Worm (Caenorhabditis elegans) whole organism, young adult: ENCODE results near the gene K08H2.7.

Source experiments
- B0336.3 ChIP-seq: fragments of 200-800 bp; sonication (Bioruptor generic); IDR thresholded peaks from 2 replicates; pipeline ENCODE4 v1.3.6; 2022; ENCODE audit warnings: missing genetic modification characterization, missing compliant biosample characterization
- F22D6.2 ChIP-seq: sonication (generic microtip); optimal IDR thresholded peaks from 2 replicates; lab custom pipeline; 2016; ENCODE audit warnings: mild to moderate bottlenecking, missing genetic modification characterization, missing compliant biosample characterization
- F37B4.10 ChIP-seq: fragments of 200-800 bp; sonication (Bioruptor generic); IDR thresholded peaks from 2 replicates; pipeline ENCODE4 v1.3.6; 2022; ENCODE audit warnings: missing genetic modification characterization, missing compliant biosample characterization
- F39B2.1 ChIP-seq: fragments of 200-800 bp; sonication (Bioruptor generic); IDR thresholded peaks from 2 replicates; pipeline ENCODE4 v1.3.6; 2022; ENCODE audit warnings: missing genetic modification reagents, missing genetic modification characterization, missing compliant biosample characterization
- F57A8.1 ChIP-seq: fragments of 200-800 bp; sonication (Bioruptor generic); optimal IDR thresholded peaks from 2 replicates; lab custom pipeline; 2018; ENCODE audit warnings: mild to moderate bottlenecking, missing genetic modification characterization, moderate library complexity, missing compliant biosample characterization
- F57C9.4 ChIP-seq: sonication (generic microtip); optimal IDR thresholded peaks from 2 replicates; lab custom pipeline; 2017; ENCODE audit warnings: mild to moderate bottlenecking, missing genetic modification characterization, missing compliant biosample characterization
- K12H6.12 ChIP-seq: fragments of 200-800 bp; sonication (Bioruptor generic); optimal IDR thresholded peaks from 2 replicates; lab custom pipeline; 2018; ENCODE audit warnings: mild to moderate bottlenecking, missing genetic modification characterization, missing compliant biosample characterization
- Y53G8AR.9 ChIP-seq: fragments of 200-800 bp; sonication (Bioruptor generic); conservative IDR thresholded peaks from 2 replicates; pipeline ENCODE4 v1.3.6; 2022; ENCODE audit warnings: missing genetic modification reagents, missing genetic modification characterization, missing compliant biosample characterization
- aptf-2 ChIP-seq: fragments of 200-800 bp; sonication (Bioruptor generic); conservative IDR thresholded peaks from 2 replicates; pipeline ENCODE4 v1.3.6; 2022; ENCODE audit warnings: missing genetic modification reagents, missing genetic modification characterization, missing compliant biosample characterization
- attf-5 ChIP-seq: fragments of 200-800 bp; sonication (Bioruptor generic); optimal IDR thresholded peaks from 2 replicates; lab custom pipeline; 2018; ENCODE audit warnings: mild to moderate bottlenecking, missing genetic modification characterization, missing compliant biosample characterization
- bed-2 ChIP-seq: fragments of 200-800 bp; sonication (Bioruptor generic); IDR thresholded peaks from 2 replicates; pipeline ENCODE4 v1.3.6; 2022; ENCODE audit warnings: missing genetic modification reagents, missing genetic modification characterization, missing compliant biosample characterization
- cebp-1 ChIP-seq, 2 experiments: fragments of 200-800 bp in 1 of 2; sonication (Bioruptor generic) in 1 of 2; sonication (generic microtip) in 1 of 2; IDR thresholded peaks in 1 of 2; optimal IDR thresholded peaks in 1 of 2; 2 replicates each; pipeline versions ENCODE4 v1.3.6 to Lab custom; 2017 to 2022; ENCODE audit warnings: missing compliant biosample characterization in 2 of 2, missing genetic modification characterization in 2 of 2, mild to moderate bottlenecking in 1 of 2, missing genetic modification reagents in 1 of 2, moderate library complexity in 1 of 2
- ceh-27 ChIP-seq: fragments of 200-800 bp; sonication (Bioruptor generic); optimal IDR thresholded peaks from 2 replicates; lab custom pipeline; 2018; ENCODE audit warnings: mild to moderate bottlenecking, missing genetic modification characterization, moderate library complexity, missing compliant biosample characterization
- ceh-58 ChIP-seq: fragments of 200-800 bp; sonication (Bioruptor generic); IDR thresholded peaks from 2 replicates; pipeline ENCODE4 v1.3.6; 2022; ENCODE audit warnings: missing genetic modification characterization, missing compliant biosample characterization
- ceh-91 ChIP-seq: fragments of 200-800 bp; sonication (Bioruptor generic); IDR thresholded peaks from 2 replicates; pipeline ENCODE4 v1.3.6; 2022; ENCODE audit warnings: missing genetic modification reagents, missing genetic modification characterization, missing compliant biosample characterization
- dox-1 ChIP-seq: fragments of 200-800 bp; sonication (Bioruptor generic); IDR thresholded peaks from 2 replicates; pipeline ENCODE4 v1.3.6; 2022; ENCODE audit warnings: missing genetic modification reagents, missing genetic modification characterization, missing compliant biosample characterization
- efl-1 ChIP-seq: fragments of 150-350 bp; optimal IDR thresholded peaks from 2 replicates; lab custom pipeline; 2014; ENCODE audit warnings: missing biosample characterization, missing genetic modification reagents, missing genetic modification characterization
- egrh-3 ChIP-seq: fragments of 200-800 bp; sonication (Bioruptor generic); IDR thresholded peaks from 2 replicates; pipeline ENCODE4 v1.3.6; 2022; ENCODE audit warnings: missing genetic modification reagents, missing genetic modification characterization, missing compliant biosample characterization
- ekl-4 ChIP-seq: fragments of 200-800 bp; sonication (Bioruptor generic); IDR thresholded peaks from 2 replicates; pipeline ENCODE4 v1.3.6; 2022; ENCODE audit warnings: missing genetic modification reagents, missing genetic modification characterization, missing compliant biosample characterization
- fkh-3 ChIP-seq: sonication (generic microtip); optimal IDR thresholded peaks from 2 replicates; lab custom pipeline; 2016; ENCODE audit warnings: mild to moderate bottlenecking, missing genetic modification characterization, missing compliant biosample characterization
- gei-17 ChIP-seq: fragments of 200-800 bp; sonication (Bioruptor generic); optimal IDR thresholded peaks from 2 replicates; lab custom pipeline; 2018; ENCODE audit warnings: mild to moderate bottlenecking, missing genetic modification characterization, missing compliant biosample characterization
- him-1 ChIP-seq: sonication (generic microtip); optimal IDR thresholded peaks from 2 replicates; lab custom pipeline; 2016; ENCODE audit warnings: missing genotype, missing genetic modification reagents, missing genetic modification characterization, missing compliant biosample characterization
- let-526 ChIP-seq: fragments of 200-800 bp; sonication (Bioruptor generic); IDR thresholded peaks from 2 replicates; pipeline ENCODE4 v1.3.6; 2022; ENCODE audit warnings: missing genetic modification reagents, missing genetic modification characterization, missing compliant biosample characterization
- let-607 ChIP-seq, 2 experiments: fragments of 200-800 bp in 1 of 2; sonication (Bioruptor generic) in 1 of 2; sonication (generic microtip) in 1 of 2; optimal IDR thresholded peaks; 2 replicates each; lab custom pipeline; 2016 to 2018; ENCODE audit warnings: mild to moderate bottlenecking in 2 of 2, missing compliant biosample characterization in 2 of 2, missing genetic modification characterization in 2 of 2, moderate library complexity in 2 of 2, missing genotype in 1 of 2
- lin-54 ChIP-seq: fragments of 200-800 bp; sonication (Bioruptor generic); optimal IDR thresholded peaks from 2 replicates; lab custom pipeline; 2018; ENCODE audit warnings: mild to moderate bottlenecking, missing genetic modification characterization, missing compliant biosample characterization
- madf-10 ChIP-seq: sonication (generic microtip); optimal IDR thresholded peaks from 2 replicates; lab custom pipeline; 2016; ENCODE audit warnings: mild to moderate bottlenecking, missing genetic modification characterization, missing compliant biosample characterization
- madf-3 ChIP-seq: fragments of 200-800 bp; sonication (Bioruptor generic); IDR thresholded peaks from 2 replicates; pipeline ENCODE4 v1.3.6; 2022; ENCODE audit warnings: missing genetic modification reagents, missing genetic modification characterization, missing compliant biosample characterization
- madf-6 ChIP-seq: fragments of 200-800 bp; sonication (Bioruptor generic); IDR thresholded peaks from 2 replicates; pipeline ENCODE4 v1.3.6; 2022; ENCODE audit warnings: missing genetic modification reagents, missing genetic modification characterization, missing compliant biosample characterization
- mxl-1 ChIP-seq: sonication (generic microtip); optimal IDR thresholded peaks from 2 replicates; lab custom pipeline; 2016; ENCODE audit warnings: missing genetic modification characterization, missing compliant biosample characterization
- nfya-2 ChIP-seq: fragments of 200-800 bp; sonication (Bioruptor generic); IDR thresholded peaks from 2 replicates; pipeline ENCODE4 v1.3.6; 2022; ENCODE audit warnings: missing genetic modification reagents, missing genetic modification characterization, missing compliant biosample characterization
- nhr-80 ChIP-seq: sonication (generic microtip); optimal IDR thresholded peaks from 2 replicates; lab custom pipeline; 2016; ENCODE audit warnings: missing genetic modification characterization, missing compliant biosample characterization
- rpc-1 ChIP-seq, 2 experiments: fragments of 150-350 bp in 1 of 2; sonication (generic microtip) in 1 of 2; optimal IDR thresholded peaks; 2 replicates each; lab custom pipeline; 2014 to 2018; ENCODE audit warnings: missing biosample characterization in 1 of 2, missing genetic modification characterization in 1 of 2, missing genetic modification reagents in 1 of 2, missing genotype in 1 of 2
- sdz-38 ChIP-seq: sonication (generic microtip); optimal IDR thresholded peaks from 2 replicates; lab custom pipeline; 2016; ENCODE audit warnings: missing genotype, missing genetic modification characterization, missing compliant biosample characterization
- snpc-4 ChIP-seq, 5 experiments: fragments of 150-350 bp in 1 of 5; sonication (generic microtip) in 4 of 5; optimal IDR thresholded peaks; 2 replicates each; lab custom pipeline; 2014 to 2018; ENCODE audit warnings: missing genetic modification characterization in 5 of 5, missing biosample characterization in 3 of 5, antibody characterized with exemption in 2 of 5, mild to moderate bottlenecking in 2 of 5, missing compliant biosample characterization in 2 of 5, missing genotype in 2 of 5, moderate library complexity in 2 of 5, missing genetic modification reagents in 1 of 5
- sptf-2 ChIP-seq: fragments of 200-800 bp; sonication (Bioruptor generic); optimal IDR thresholded peaks from 2 replicates; lab custom pipeline; 2018; ENCODE audit warnings: mild to moderate bottlenecking, missing genetic modification characterization, missing compliant biosample characterization
- tbp1 ChIP-seq: fragments of 200-800 bp; sonication (Bioruptor generic); optimal IDR thresholded peaks from 2 replicates; lab custom pipeline; 2018; ENCODE audit warnings: mild to moderate bottlenecking, missing genetic modification characterization, missing compliant biosample characterization
- unc-62 ChIP-seq: fragments of 150-350 bp; optimal IDR thresholded peaks from 2 replicates; lab custom pipeline; 2014; ENCODE audit warnings: missing biosample characterization, missing genetic modification reagents, missing genetic modification characterization
- xnd-1 ChIP-seq: sonication (generic microtip); optimal IDR thresholded peaks from 2 replicates; lab custom pipeline; 2016; ENCODE audit warnings: missing genotype, missing genetic modification reagents, missing genetic modification characterization, missing compliant biosample characterization
- zim-3 ChIP-seq: sonication (generic microtip); optimal IDR thresholded peaks from 2 replicates; lab custom pipeline; 2017; ENCODE audit warnings: mild to moderate bottlenecking, missing genetic modification characterization, moderate library complexity, missing compliant biosample characterization
- ztf-22 ChIP-seq: fragments of 200-800 bp; sonication (Bioruptor generic); optimal IDR thresholded peaks from 2 replicates; lab custom pipeline; 2018; ENCODE audit warnings: mild to moderate bottlenecking, missing genetic modification characterization, moderate library complexity, missing compliant biosample characterization
- ztf-26 ChIP-seq: sonication (generic microtip); optimal IDR thresholded peaks from 2 replicates; lab custom pipeline; 2017; ENCODE audit warnings: missing genetic modification characterization, missing compliant biosample characterization

K08H2.7 gene

DNA sequence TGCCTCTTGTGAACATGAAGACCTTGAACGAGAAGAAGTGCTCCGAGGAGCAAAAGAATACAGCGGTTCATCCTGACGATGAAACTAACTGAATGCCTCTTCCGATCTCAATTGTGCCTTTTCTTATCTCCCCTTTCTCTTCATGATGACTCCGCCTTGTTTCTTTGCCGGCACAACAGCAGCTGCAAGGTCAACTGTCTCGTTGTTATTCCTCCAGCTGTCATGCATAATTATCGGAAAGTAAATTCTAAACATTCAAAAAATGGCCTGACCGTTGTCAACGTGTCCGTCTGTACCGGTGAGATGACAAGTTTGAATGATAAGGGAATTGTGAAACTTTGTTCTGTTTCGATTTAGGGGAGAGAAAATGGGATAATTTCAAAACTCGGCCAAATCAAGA, 26.9 kb downstream of the K08H2.7 start, which contains the start of gene asp-4:
Gene asp-4, minus strand, starts transcription at position 106 of the 400 bp plus-strand sequence.
- TF ChIP-seq egrh-3 (GFP tag; lab: Robert Waterston, UW) (no peak), madf-3 (GFP tag; lab: Robert Waterston, UW) (no peak), tbp1 (GFP tag; lab: Kevin White, UChicago) (peak; percentile 3), F39B2.1 (GFP tag; lab: Robert Waterston, UW) (no peak), ztf-26 (no peak), unc-62 (GFP tag; lab: Kevin White, UChicago) (peak; percentile 84), let-607 (tag; optimal IDR thresholded peaks at IDR 0.05; lab: Kevin White, UChicago) (peak in 1 of 2 experiments; percentile 33), nhr-80 (tag; lab: Kevin White, UChicago) (peak; percentile 85), dox-1 (GFP tag; lab: Robert Waterston, UW) (peak; percentile 51), ztf-22 (GFP tag; lab: Kevin White, UChicago) (peak; percentile 13), cebp-1 (GFP tag; IDR thresholded peaks at IDR 0.05; lab: Robert Waterston, UW) (no peak; the same call in 1 of the 2 replicates), cebp-1 (tag; optimal IDR thresholded peaks at IDR 0.05; lab: Kevin White, UChicago) (peak; percentile 36)
- TF ChIP-seq, all 124 proteins: peak for 7

DNA sequence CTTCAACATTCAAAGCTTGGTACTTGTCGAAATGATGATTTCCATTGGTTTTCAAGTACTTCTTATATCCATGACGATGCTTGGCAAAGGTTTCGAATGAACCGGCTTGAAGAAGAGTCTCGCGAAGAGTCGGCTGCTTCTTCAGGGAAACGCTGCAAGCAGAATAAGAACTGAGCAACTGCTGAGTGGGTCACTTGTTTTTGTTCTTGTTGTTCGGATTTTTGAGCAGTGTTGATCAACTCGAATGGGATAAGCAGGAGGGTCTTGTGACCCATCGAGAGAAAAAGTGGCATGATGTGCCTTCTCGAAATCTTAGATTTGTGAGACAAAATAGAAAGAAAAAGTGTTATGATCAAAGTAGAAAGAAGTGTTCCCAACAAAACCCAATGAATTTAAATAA, 27.6 kb downstream of the K08H2.7 start:
- TF ChIP-seq ceh-27 (GFP tag; lab: Kevin White, UChicago), result peak; percentile 33
- TF ChIP-seq let-607 (tag; optimal IDR thresholded peaks at IDR 0.05; lab: Kevin White, UChicago), result no peak
- TF ChIP-seq ztf-26, result no peak
- no peak for TF ChIP-seq sptf-2 (GFP tag; lab: Kevin White, UChicago)
- no peak for TF ChIP-seq ekl-4 (GFP tag; lab: Robert Waterston, UW)
- TF ChIP-seq F57C9.4, result no peak

DNA sequence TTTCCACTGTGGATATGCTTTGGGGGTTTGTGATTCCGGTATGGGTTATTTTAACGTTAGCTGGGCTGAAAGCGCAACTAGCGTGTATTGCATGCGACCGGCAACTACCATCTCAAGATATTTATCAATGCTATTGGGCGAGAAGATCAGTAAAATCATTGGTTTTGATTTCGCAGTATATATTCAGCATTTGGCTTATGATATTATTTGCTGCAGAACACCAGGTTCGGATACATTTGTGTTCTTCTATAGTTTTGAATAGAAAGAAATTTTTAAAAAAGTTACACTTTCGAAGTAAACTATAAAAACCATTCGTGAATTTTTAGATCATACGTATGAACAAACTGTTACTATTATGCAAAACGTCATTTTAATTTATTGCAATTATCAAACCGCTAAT, 30.3 kb downstream of the K08H2.7 start:
- TF ChIP-seq efl-1, result no peak
- no peak for TF ChIP-seq dox-1 (GFP tag; lab: Robert Waterston, UW)
- TF ChIP-seq nhr-80 (tag; lab: Kevin White, UChicago), result no peak
- no peak for TF ChIP-seq F22D6.2 (tag; lab: Kevin White, UChicago)
- TF ChIP-seq xnd-1 (tag; lab: Kevin White, UChicago), result no peak
- no peak for TF ChIP-seq madf-3 (GFP tag; lab: Robert Waterston, UW)
- TF ChIP-seq B0336.3 (GFP tag; lab: Robert Waterston, UW), result no peak
- no peak for TF ChIP-seq ekl-4 (GFP tag; lab: Robert Waterston, UW)
- TF ChIP-seq let-526, result no peak
- TF ChIP-seq lin-54 (GFP tag; lab: Kevin White, UChicago), result no peak
- no peak for TF ChIP-seq attf-5
- TF ChIP-seq ceh-91 (GFP tag; lab: Robert Waterston, UW), result no peak

DNA sequence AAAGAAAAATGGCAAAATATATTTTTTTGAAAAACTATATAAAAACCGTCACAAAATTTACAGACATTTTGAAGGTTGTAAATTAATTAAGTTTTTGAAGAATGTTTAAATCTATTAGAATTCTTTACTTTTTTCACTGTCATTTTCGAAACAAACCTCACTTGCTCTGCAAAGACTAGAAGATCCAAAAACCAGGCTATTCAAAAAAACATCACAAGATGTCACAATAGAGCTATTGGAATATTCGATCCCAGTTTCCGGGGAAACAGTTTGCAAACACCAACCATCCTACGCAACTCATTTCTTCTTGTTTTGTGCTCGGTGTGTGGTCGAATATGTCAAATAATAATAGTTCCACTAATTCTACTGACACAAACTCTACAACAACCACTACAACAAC, 31.4 kb downstream of the K08H2.7 start, which contains the start of gene R12H7.4:
Gene R12H7.4, plus strand, starts transcription at position 301 of the 400 bp plus-strand sequence.
- TF ChIP-seq him-1 (tag; lab: Kevin White, UChicago) (no peak), sdz-38 (no peak), madf-10 (tag; lab: Kevin White, UChicago) (no peak), zim-3 (no peak), Y53G8AR.9 (no peak), gei-17 (GFP tag; lab: Kevin White, UChicago) (no peak)

DNA sequence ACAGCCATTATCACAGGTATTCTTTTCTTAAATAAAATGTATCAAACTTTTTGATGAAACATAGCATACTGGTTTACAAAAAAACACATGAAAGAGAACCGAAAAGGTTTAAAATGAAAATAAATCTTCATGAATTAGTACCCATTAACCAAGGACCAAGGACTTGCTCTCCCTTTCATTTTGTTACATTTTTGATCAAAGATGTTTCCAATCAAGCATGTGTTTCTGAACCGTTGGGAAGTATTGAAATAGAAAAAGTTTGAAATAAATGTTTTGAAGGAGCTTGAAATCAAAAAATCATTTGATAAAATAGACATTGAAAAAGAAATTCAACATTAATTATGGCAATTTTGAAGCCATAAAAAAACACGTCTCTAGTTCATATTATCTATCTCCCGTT, 35.7 kb downstream of the K08H2.7 start:
- no peak for TF ChIP-seq nfya-2 (GFP tag; lab: Robert Waterston, UW)
- no peak for TF ChIP-seq bed-2 (GFP tag; lab: Robert Waterston, UW)
- TF ChIP-seq F37B4.10 (GFP tag; lab: Robert Waterston, UW), result no peak
- TF ChIP-seq F57C9.4, result no peak
- no peak for TF ChIP-seq F57A8.1 (GFP tag; lab: Kevin White, UChicago)
- no peak for TF ChIP-seq fkh-3 (tag; lab: Kevin White, UChicago)
- TF ChIP-seq ceh-58, result no peak
- no peak for TF ChIP-seq snpc-4 (GFP tag; optimal IDR thresholded peaks at IDR 0.05; lab: Kevin White, UChicago)
- no peak for TF ChIP-seq snpc-4 (tag; optimal IDR thresholded peaks at IDR 0.05; lab: Kevin White, UChicago)
- TF ChIP-seq aptf-2, result no peak
- TF ChIP-seq F22D6.2 (tag; lab: Kevin White, UChicago), result no peak
- TF ChIP-seq mxl-1, result no peak
- TF ChIP-seq K12H6.12, result no peak
- TF ChIP-seq rpc-1 (optimal IDR thresholded peaks at IDR 0.05; lab: Kevin White, UChicago), result no peak
- no peak for TF ChIP-seq rpc-1 (tag; optimal IDR thresholded peaks at IDR 0.05; lab: Kevin White, UChicago)
- no peak for TF ChIP-seq madf-6
